Worm (Caenorhabditis elegans): Measurements from ENCODE around the gene F53A2.9.

DNA sequence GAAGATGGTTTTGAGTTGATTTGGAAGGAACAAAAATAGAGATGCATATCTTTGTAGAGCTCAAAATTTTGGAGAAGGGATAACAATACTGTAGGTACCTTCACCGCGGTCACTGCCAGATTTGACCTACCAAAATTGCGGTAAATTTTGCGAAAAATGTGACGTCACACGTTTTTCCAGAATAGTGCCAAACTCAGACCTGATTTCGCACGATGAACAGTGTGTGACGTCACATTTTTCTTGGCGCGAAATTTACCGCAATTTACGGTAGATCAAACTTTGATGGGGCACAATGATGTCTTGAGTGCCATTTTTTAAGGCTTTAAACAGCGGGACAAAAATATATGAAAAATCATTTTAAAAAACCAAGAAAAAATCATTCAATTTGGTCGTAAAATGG lies 30.2 kb downstream of the F53A2.9 start:
- no peak for TF ChIP-seq F23B12.7 (tag; optimal IDR thresholded peaks at IDR 0.05; ENCODE audit: insufficient read depth)
- TF ChIP-seq ztf-3 (GFP tag; optimal IDR thresholded peaks at IDR 0.05), result no peak
- no peak for TF ChIP-seq ama-1 (optimal IDR thresholded peaks at IDR 0.05)
- no peak for TF ChIP-seq ama-1 (GFP tag; optimal IDR thresholded peaks at IDR 0.05)
- TF ChIP-seq egl-18 (GFP tag; IDR thresholded peaks at IDR 0.05), result no peak
- no peak for TF ChIP-seq dpff-1 (tag; optimal IDR thresholded peaks at IDR 0.05)
- TF ChIP-seq attf-5 (GFP tag; optimal IDR thresholded peaks at IDR 0.05), result no peak
- TF ChIP-seq lin-35 (GFP tag; optimal IDR thresholded peaks at IDR 0.05), result no peak
- no peak for TF ChIP-seq ceh-91 (GFP tag; IDR thresholded peaks at IDR 0.05)
- TF ChIP-seq egrh-3 (GFP tag; IDR thresholded peaks at IDR 0.05), result no peak
- TF ChIP-seq snpc-3.4 (tag; optimal IDR thresholded peaks at IDR 0.05), result no peak
- no peak for TF ChIP-seq B0261.1 (tag; optimal IDR thresholded peaks at IDR 0.05)
- no peak for TF ChIP-seq lag-1 (GFP tag; IDR thresholded peaks at IDR 0.05)
- no peak for TF ChIP-seq ccch-3 (GFP tag; optimal IDR thresholded peaks at IDR 0.05)
- TF ChIP-seq let-607 (tag; optimal IDR thresholded peaks at IDR 0.05), result no peak
